Fruit fly (Drosophila melanogaster) whole organism, embryonic: ENCODE measurements around the gene Snm1.

Experiments used
- Adf1 ChIP-seq: fragments of 200-800 bp; sonication (Bioruptor generic); IDR thresholded peaks from 2 replicates; pipeline ENCODE4 v1.3.6; 2022; ENCODE audit warnings: missing biosample characterization, missing genetic modification characterization
- Aef1 ChIP-seq: fragments of 200-800 bp; sonication (Bioruptor generic); IDR thresholded peaks from 3 replicates; pipeline ENCODE4 v1.3.6; 2022; ENCODE audit warnings: missing biosample characterization, missing genetic modification characterization
- CG10274 ChIP-seq: fragments of 200-800 bp; sonication (Bioruptor generic); optimal IDR thresholded peaks from 3 replicates; lab custom pipeline; 2017; ENCODE audit warnings: missing biosample characterization, mild to moderate bottlenecking, missing genetic modification characterization
- CG10462 ChIP-seq: fragments of 200-800 bp; sonication (Bioruptor generic); optimal IDR thresholded peaks from 2 replicates; lab custom pipeline; 2016; ENCODE audit warnings: missing biosample characterization, missing genetic modification characterization
- CG1233 ChIP-seq: fragments of 200-800 bp; sonication (Bioruptor generic); optimal IDR thresholded peaks from 4 replicates; lab custom pipeline; 2018; ENCODE audit warnings: missing biosample characterization, mild to moderate bottlenecking, missing genetic modification characterization
- CG12942 ChIP-seq: fragments of 200-800 bp; sonication (Bioruptor generic); optimal IDR thresholded peaks from 3 replicates; lab custom pipeline; 2016; ENCODE audit warnings: missing biosample characterization, missing genetic modification characterization
- CG13287 ChIP-seq: fragments of 200-800 bp; sonication (Bioruptor generic); IDR thresholded peaks from 2 replicates; pipeline ENCODE4 v1.3.6; 2022; ENCODE audit warnings: missing biosample characterization, missing genetic modification characterization; ENCODE audit not compliant: partially characterized antibody
- CG14014 ChIP-seq: fragments of 200-800 bp; sonication (Bioruptor generic); IDR thresholded peaks from 2 replicates; pipeline ENCODE4 v1.3.6; 2022; ENCODE audit warnings: missing biosample characterization, missing genetic modification characterization
- CG15073 ChIP-seq: fragments of 200-800 bp; sonication (Bioruptor generic); optimal IDR thresholded peaks from 2 replicates; lab custom pipeline; 2016; ENCODE audit warnings: missing biosample characterization, missing genetic modification characterization
- CG15601 ChIP-seq: fragments of 200-800 bp; sonication (Bioruptor generic); optimal IDR thresholded peaks from 3 replicates; lab custom pipeline; 2019; ENCODE audit warnings: missing biosample characterization, mild to moderate bottlenecking, missing genetic modification characterization, moderate library complexity
- CG17612 ChIP-seq: fragments of 200-800 bp; sonication (Bioruptor generic); IDR thresholded peaks from 2 replicates; pipeline ENCODE4 v1.3.6; 2022; ENCODE audit warnings: missing biosample characterization, missing genetic modification characterization
- CG17912 ChIP-seq: fragments of 200-800 bp; sonication (Bioruptor generic); optimal IDR thresholded peaks from 2 replicates; lab custom pipeline; 2018; ENCODE audit warnings: missing biosample characterization, mild to moderate bottlenecking, missing genetic modification characterization
- CG18619 ChIP-seq: fragments of 200-800 bp; sonication (Bioruptor generic); optimal IDR thresholded peaks from 3 replicates; lab custom pipeline; 2017; ENCODE audit warnings: missing biosample characterization, mild to moderate bottlenecking, missing genetic modification characterization
- CG2875 ChIP-seq: fragments of 200-800 bp; sonication (Bioruptor generic); optimal IDR thresholded peaks from 2 replicates; lab custom pipeline; 2017; ENCODE audit warnings: missing biosample characterization, mild to moderate bottlenecking, missing genetic modification characterization, missing genetic modification reagents
- CG31224 ChIP-seq: fragments of 200-800 bp; sonication (Bioruptor generic); IDR thresholded peaks from 2 replicates; pipeline ENCODE4 v1.3.6; 2022; ENCODE audit warnings: missing biosample characterization, missing genetic modification characterization
- CG32767 ChIP-seq: fragments of 200-800 bp; sonication (Bioruptor generic); IDR thresholded peaks from 2 replicates; pipeline ENCODE4 v1.3.6; 2022; ENCODE audit warnings: missing biosample characterization, missing genetic modification characterization
- CG34376 ChIP-seq: fragments of 200-800 bp; sonication (Bioruptor generic); optimal IDR thresholded peaks from 2 replicates; lab custom pipeline; 2018; ENCODE audit warnings: missing biosample characterization, mild to moderate bottlenecking, missing genetic modification characterization
- CG6791 ChIP-seq: fragments of 200-800 bp; sonication (Bioruptor generic); IDR thresholded peaks from 3 replicates; pipeline ENCODE4 v1.3.6; 2022; ENCODE audit warnings: missing biosample characterization, missing genetic modification characterization; ENCODE audit not compliant: partially characterized antibody
- CG8924 ChIP-seq: fragments of 200-800 bp; optimal IDR thresholded peaks from 3 replicates; lab custom pipeline; 2019; ENCODE audit warnings: missing biosample characterization, mild to moderate bottlenecking, missing genetic modification characterization, moderate library complexity
- CG9609 ChIP-seq: fragments of 200-800 bp; sonication (Bioruptor generic); optimal IDR thresholded peaks from 3 replicates; lab custom pipeline; 2016; ENCODE audit warnings: missing biosample characterization, missing genetic modification characterization
- CG9876 ChIP-seq: fragments of 200-800 bp; sonication (Bioruptor generic); optimal IDR thresholded peaks from 2 replicates; lab custom pipeline; 2016; ENCODE audit warnings: missing biosample characterization, missing genetic modification characterization
- Elba2 ChIP-seq: fragments of 200-800 bp; sonication (Bioruptor generic); optimal IDR thresholded peaks from 3 replicates; lab custom pipeline; 2016; ENCODE audit warnings: missing biosample characterization, missing genetic modification characterization
- Fer1 ChIP-seq: fragments of 200-800 bp; sonication (Bioruptor generic); optimal IDR thresholded peaks from 2 replicates; lab custom pipeline; 2017; ENCODE audit warnings: missing biosample characterization, mild to moderate bottlenecking, missing genetic modification characterization
- H2.0 ChIP-seq: fragments of 200-800 bp; sonication (Bioruptor generic); IDR thresholded peaks from 2 replicates; pipeline ENCODE4 v1.3.6; 2022; ENCODE audit warnings: missing biosample characterization, missing genetic modification characterization
- Hey ChIP-seq: fragments of 200-800 bp; sonication (Bioruptor generic); optimal IDR thresholded peaks from 3 replicates; lab custom pipeline; 2018; ENCODE audit warnings: missing biosample characterization, mild to moderate bottlenecking, missing genetic modification characterization
- Hmr ChIP-seq: fragments of 200-800 bp; sonication (Bioruptor generic); optimal IDR thresholded peaks from 3 replicates; lab custom pipeline; 2017; ENCODE audit warnings: mild to moderate bottlenecking, missing biosample characterization, missing genetic modification reagents, missing genetic modification characterization
- Hr39 ChIP-seq: fragments of >200 bp; optimal IDR thresholded peaks from 2 replicates; lab custom pipeline; 2017
- Kr ChIP-seq: fragments of 200-800 bp; sonication (Bioruptor generic); optimal IDR thresholded peaks from 2 replicates; lab custom pipeline; 2017; ENCODE audit warnings: missing biosample characterization, mild to moderate bottlenecking, missing genetic modification characterization
- MESR4 ChIP-seq: fragments of 200-800 bp; sonication (Bioruptor generic); optimal IDR thresholded peaks from 2 replicates; lab custom pipeline; 2018; ENCODE audit warnings: missing biosample characterization, mild to moderate bottlenecking, missing genetic modification characterization, moderate library complexity
- Rfx ChIP-seq: fragments of 200-800 bp; sonication (Bioruptor generic); IDR thresholded peaks from 2 replicates; pipeline ENCODE4 v1.3.6; 2022; ENCODE audit warnings: missing biosample characterization, missing genetic modification characterization
- TFAM ChIP-seq: fragments of 200-800 bp; sonication (Bioruptor generic); optimal IDR thresholded peaks from 2 replicates; lab custom pipeline; 2017; ENCODE audit warnings: missing biosample characterization, missing genetic modification characterization, inconsistent platforms
- bigmax ChIP-seq: fragments of 200-800 bp; sonication (Bioruptor generic); optimal IDR thresholded peaks from 2 replicates; lab custom pipeline; 2018; ENCODE audit warnings: missing biosample characterization, mild to moderate bottlenecking, missing genetic modification characterization
- bsh ChIP-seq, 2 experiments: fragments of 200-800 bp; sonication (Bioruptor generic); optimal IDR thresholded peaks; 2 replicates each; lab custom pipeline; 2017 to 2018; ENCODE audit warnings: mild to moderate bottlenecking in 2 of 2, missing biosample characterization in 2 of 2, missing genetic modification characterization in 2 of 2, moderate library complexity in 1 of 2
- cg ChIP-seq: fragments of 200-800 bp; sonication (Bioruptor generic); optimal IDR thresholded peaks from 3 replicates; lab custom pipeline; 2019; ENCODE audit warnings: missing biosample characterization, mild to moderate bottlenecking, missing genetic modification characterization, moderate library complexity
- cwo ChIP-seq: fragments of 200-800 bp; sonication (Bioruptor generic); optimal IDR thresholded peaks from 3 replicates; lab custom pipeline; 2017; ENCODE audit warnings: missing biosample characterization, missing genetic modification characterization, mild to moderate bottlenecking, moderate library complexity, missing genetic modification reagents
- dmrt11E ChIP-seq: fragments of 200-800 bp; sonication (Bioruptor generic); optimal IDR thresholded peaks from 3 replicates; lab custom pipeline; 2018; ENCODE audit warnings: missing biosample characterization, mild to moderate bottlenecking, missing genetic modification characterization, moderate library complexity
- dysf ChIP-seq: fragments of 200-800 bp; sonication (Bioruptor generic); IDR thresholded peaks from 3 replicates; pipeline ENCODE4 v1.3.6; 2022; ENCODE audit warnings: missing biosample characterization, missing genetic modification characterization
- emc ChIP-seq: fragments of 200-800 bp; sonication (Bioruptor generic); optimal IDR thresholded peaks from 2 replicates; lab custom pipeline; 2016; ENCODE audit warnings: missing biosample characterization, missing genetic modification characterization
- ems ChIP-seq: fragments of 200-800 bp; sonication (Bioruptor generic); optimal IDR thresholded peaks from 3 replicates; lab custom pipeline; 2016; ENCODE audit warnings: missing biosample characterization, missing genetic modification characterization
- esg ChIP-seq: fragments of 200-800 bp; sonication (Bioruptor generic); conservative IDR thresholded peaks from 2 replicates; pipeline ENCODE4 v1.3.6; 2022; ENCODE audit warnings: missing biosample characterization, missing genetic modification characterization
- fu2 ChIP-seq: fragments of 200-800 bp; sonication (Bioruptor generic); optimal IDR thresholded peaks from 2 replicates; lab custom pipeline; 2016; ENCODE audit warnings: missing biosample characterization, missing genetic modification characterization
- gsb ChIP-seq: fragments of 200-800 bp; sonication (Bioruptor generic); IDR thresholded peaks from 2 replicates; pipeline ENCODE4 v1.3.6; 2022; ENCODE audit warnings: missing biosample characterization, missing genetic modification characterization
- insv ChIP-seq, 2 experiments: fragments of 200-800 bp; sonication (Bioruptor generic); optimal IDR thresholded peaks; 3 replicates each; lab custom pipeline; 2016 to 2018; ENCODE audit warnings: missing biosample characterization in 2 of 2, missing genetic modification characterization in 2 of 2
- kay ChIP-seq: fragments of 200-800 bp; sonication (Bioruptor generic); optimal IDR thresholded peaks from 2 replicates; lab custom pipeline; 2016; ENCODE audit warnings: missing biosample characterization, missing genetic modification characterization
- lab ChIP-seq: fragments of 200-800 bp; sonication (Bioruptor generic); optimal IDR thresholded peaks from 3 replicates; lab custom pipeline; 2017; ENCODE audit warnings: missing biosample characterization, missing genetic modification characterization, mild to moderate bottlenecking, moderate library complexity, missing genetic modification reagents
- pfk ChIP-seq: fragments of 200-800 bp; sonication (Bioruptor generic); optimal IDR thresholded peaks from 2 replicates; lab custom pipeline; 2018; ENCODE audit warnings: missing biosample characterization, mild to moderate bottlenecking, missing genetic modification characterization, moderate library complexity
- sug ChIP-seq: fragments of 200-800 bp; optimal IDR thresholded peaks from 2 replicates; lab custom pipeline; 2019; ENCODE audit warnings: missing biosample characterization, mild to moderate bottlenecking, missing genetic modification characterization, moderate library complexity
- zf30C ChIP-seq: fragments of 200-800 bp; sonication (Bioruptor generic); optimal IDR thresholded peaks from 3 replicates; lab custom pipeline; 2018; ENCODE audit warnings: missing biosample characterization, mild to moderate bottlenecking, missing genetic modification characterization
- zfh2 ChIP-seq: fragments of 200-800 bp; sonication (Bioruptor generic); optimal IDR thresholded peaks from 2 replicates; lab custom pipeline; 2016; ENCODE audit warnings: missing biosample characterization, missing genetic modification characterization

Snm1 gene

DNA sequence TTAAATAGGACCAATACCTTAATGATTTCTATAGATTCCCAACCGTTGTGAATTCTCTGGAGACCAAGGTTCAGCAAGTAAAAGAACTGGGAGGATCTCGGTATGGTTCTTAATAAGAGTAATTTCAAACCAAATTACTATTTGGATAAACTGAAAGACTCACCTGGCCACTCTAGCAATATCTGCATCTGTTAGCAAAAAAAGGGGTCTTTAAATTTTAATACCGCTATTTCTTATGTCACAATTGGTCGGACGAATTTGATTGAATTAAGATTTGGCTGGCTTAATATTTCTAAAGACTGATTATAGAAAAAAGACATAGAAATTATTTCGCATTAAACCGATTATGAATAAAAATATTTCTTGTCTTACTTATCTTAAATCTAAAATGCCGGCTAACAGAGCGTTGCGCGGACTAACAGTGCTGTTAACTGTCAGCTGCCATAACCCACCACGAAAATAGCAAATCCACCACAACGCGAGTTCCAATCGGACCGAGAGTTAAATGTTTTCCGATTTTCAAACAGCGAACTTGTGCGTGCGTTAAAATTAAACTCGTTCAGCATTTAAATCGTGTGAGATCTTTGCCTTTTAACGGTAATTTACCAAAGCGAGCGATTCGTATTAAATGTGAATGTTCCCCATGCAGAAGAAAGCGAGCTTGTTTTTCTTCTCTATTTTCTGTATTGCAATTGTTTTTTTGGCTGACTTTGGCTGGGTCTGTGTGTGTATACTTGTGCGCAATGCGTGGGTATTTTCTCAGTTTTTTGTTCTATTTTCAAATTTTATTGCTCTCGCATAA, 16.0 kb downstream of the Snm1 start, which contains the start of gene CRMP (continued):
- TF ChIP-seq CG34376 (peak; percentile 43), CG14014 (no peak)

dm6 chr3R:5571437-5571750, 16.5 kb downstream of the Snm1 start:
- TF ChIP-seq bsh (GFP tag; optimal IDR thresholded peaks at IDR 0.05; lab: Kevin White, UChicago) (no peak), CG10274 (GFP tag; lab: Kevin White, UChicago) (no peak), lab (GFP tag; lab: Kevin White, UChicago) (no peak), H2.0 (GFP tag; lab: Robert Waterston, UW) (no peak), kay (GFP tag; lab: Kevin White, UChicago) (no peak), pfk (GFP tag; lab: Kevin White, UChicago) (no peak), zf30C (GFP tag; lab: Kevin White, UChicago) (no peak), Hmr (GFP tag; lab: Kevin White, UChicago) (no peak), CG12942 (GFP tag; lab: Kevin White, UChicago) (no peak), CG9876 (GFP tag; lab: Kevin White, UChicago) (no peak), Hr39 (no peak), CG17912 (no peak), CG9609 (GFP tag; lab: Kevin White, UChicago) (no peak), Elba2 (GFP tag; lab: Kevin White, UChicago) (peak; percentile 21), dmrt11E (no peak), MESR4 (GFP tag; lab: Kevin White, UChicago) (no peak), CG15601 (tag; lab: Kevin White, UChicago) (no peak), CG32767 (GFP tag; lab: Robert Waterston, UW) (peak; percentile 7; the same call in 1 of the 2 replicates), Fer1 (GFP tag; lab: Kevin White, UChicago) (no peak), TFAM (GFP tag; lab: Kevin White, UChicago) (no peak), bigmax (GFP tag; lab: Kevin White, UChicago) (no peak), cg (GFP tag; lab: Kevin White, UChicago) (peak; percentile 14), CG6791 (GFP tag; lab: Robert Waterston, UW) (no peak), cwo (GFP tag; lab: Kevin White, UChicago) (no peak), Aef1 (GFP tag; lab: Robert Waterston, UW) (no peak), CG15073 (GFP tag; lab: Kevin White, UChicago) (no peak), CG17612 (no peak), dysf (GFP tag; lab: Robert Waterston, UW) (no peak), esg (GFP tag; lab: Robert Waterston, UW) (no peak), Rfx (GFP tag; lab: Robert Waterston, UW) (no peak), CG14014 (no peak), CG1233 (GFP tag; lab: Kevin White, UChicago) (no peak), CG18619 (GFP tag; lab: Kevin White, UChicago) (no peak), Adf1 (no peak), ems (no peak), CG10462 (no peak), insv (GFP tag; optimal IDR thresholded peaks at IDR 0.05; lab: Kevin White, UChicago) (peak; percentile 17 to 85), emc (GFP tag; lab: Kevin White, UChicago) (no peak), sug (tag; lab: Kevin White, UChicago) (no peak), CG2875 (GFP tag; lab: Kevin White, UChicago) (no peak), gsb (no peak), Kr (GFP tag; lab: Kevin White, UChicago) (no peak), Hey (no peak), CG8924 (tag; lab: Kevin White, UChicago) (no peak), fu2 (GFP tag; lab: Kevin White, UChicago) (no peak), CG31224 (no peak), CG13287 (no peak), zfh2 (GFP tag; lab: Kevin White, UChicago) (no peak)
